Worm (Caenorhabditis elegans): ENCODE measurements around the gene lap-2.
A peak's percentile ranks its signal among the peaks of the same experiment; 100 is the strongest.

lap-2 gene

ce11 chrV:13008825-13009224 lies 34.7 kb upstream of the lap-2 start, which contains the start of gene F15B9.10:
Gene F15B9.10, minus strand, starts transcription at chrV:13008925.
- no peak for TF ChIP-seq npax-4 (tag; optimal IDR thresholded peaks at IDR 0.05)
- TF ChIP-seq F13H6.1 (tag; optimal IDR thresholded peaks at IDR 0.05), result no peak
- TF ChIP-seq pat-9 (tag; optimal IDR thresholded peaks at IDR 0.05), result no peak
- no peak for TF ChIP-seq sox-2 (GFP tag; IDR thresholded peaks at IDR 0.05)
- no peak for TF ChIP-seq ceh-22 (tag; optimal IDR thresholded peaks at IDR 0.05)
- TF ChIP-seq C38D4.7 (GFP tag; optimal IDR thresholded peaks at IDR 0.05), result no peak
- TF ChIP-seq pros-1 (tag; optimal IDR thresholded peaks at IDR 0.05), result no peak
- no peak for TF ChIP-seq unc-42 (tag; optimal IDR thresholded peaks at IDR 0.05)
- TF ChIP-seq hlh-15 (tag; optimal IDR thresholded peaks at IDR 0.05), result no peak
- TF ChIP-seq ref-2 (tag; optimal IDR thresholded peaks at IDR 0.05), result no peak
- TF ChIP-seq fax-1 (tag; optimal IDR thresholded peaks at IDR 0.05), result no peak

- TF ChIP-seq C08G9.2 (tag; optimal IDR thresholded peaks at IDR 0.05) (no peak), che-1 (tag; optimal IDR thresholded peaks at IDR 0.05) (no peak), fax-1 (tag; optimal IDR thresholded peaks at IDR 0.05) (no peak), pax-1 (tag; optimal IDR thresholded peaks at IDR 0.05) (no peak), ceh-19 (GFP tag; optimal IDR thresholded peaks at IDR 0.05) (no peak), mec-3 (tag; optimal IDR thresholded peaks at IDR 0.05; ENCODE audit: borderline replicate concordance) (no peak), ceh-24 (tag; optimal IDR thresholded peaks at IDR 0.05) (no peak), K02D7.2 (tag; optimal IDR thresholded peaks at IDR 0.05) (no peak), nfya-1 (tag; optimal IDR thresholded peaks at IDR 0.05) (no peak), pha-2 (tag; optimal IDR thresholded peaks at IDR 0.05) (no peak), hlh-15 (tag; optimal IDR thresholded peaks at IDR 0.05) (no peak), ref-2 (tag; optimal IDR thresholded peaks at IDR 0.05) (no peak), syd-9 (tag; optimal IDR thresholded peaks at IDR 0.05) (no peak), C38D4.7 (GFP tag; optimal IDR thresholded peaks at IDR 0.05) (no peak), dmd-4 (tag; optimal IDR thresholded peaks at IDR 0.05; ENCODE audit: borderline replicate concordance) (no peak), unc-42 (tag; optimal IDR thresholded peaks at IDR 0.05) (no peak), tbx-2 (tag; optimal IDR thresholded peaks at IDR 0.05) (no peak), hlh-30 (tag; optimal IDR thresholded peaks at IDR 0.05; ENCODE audit: insufficient read depth) (no peak), unc-86 (tag; optimal IDR thresholded peaks at IDR 0.05) (no peak), ztf-16 (tag; optimal IDR thresholded peaks at IDR 0.05) (no peak)
Observed at ce11 chrV:13009271-13009670, 34.2 kb upstream of the lap-2 start.

DNA sequence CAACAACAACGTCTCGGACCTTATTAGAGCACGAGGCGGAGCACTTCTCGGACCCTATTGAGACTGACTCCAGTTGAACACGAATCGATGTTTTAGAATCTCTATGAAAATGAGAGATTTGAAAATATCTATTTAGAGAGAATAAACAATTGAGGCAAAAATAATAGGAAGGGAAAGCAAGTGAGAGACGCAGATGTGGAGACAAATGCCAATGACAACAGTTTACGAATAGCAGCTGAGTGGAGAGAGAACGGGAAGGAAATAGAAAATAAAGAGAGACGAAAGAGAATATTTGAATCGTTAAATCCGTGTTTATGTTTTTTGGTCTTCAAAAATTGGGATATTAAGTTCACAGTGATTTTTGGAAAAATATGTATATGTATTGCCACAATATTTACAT lies 33.7 kb upstream of the lap-2 start:
- TF ChIP-seq ceh-14 (tag; optimal IDR thresholded peaks at IDR 0.05) (no peak), dve-1 (tag; optimal IDR thresholded peaks at IDR 0.05) (no peak), ceh-18 (tag; optimal IDR thresholded peaks at IDR 0.05) (peak; percentile 6), pqm-1 (tag; optimal IDR thresholded peaks at IDR 0.05) (no peak), unc-42 (tag; optimal IDR thresholded peaks at IDR 0.05) (peak; percentile 15), unc-55 (GFP tag; optimal IDR thresholded peaks at IDR 0.05) (peak; percentile 47), madf-2 (tag; optimal IDR thresholded peaks at IDR 0.05) (no peak), ceh-31 (tag; optimal IDR thresholded peaks at IDR 0.05) (peak; percentile 51), eyg-1 (tag; optimal IDR thresholded peaks at IDR 0.05) (no peak), K09A11.1 (tag; optimal IDR thresholded peaks at IDR 0.05; ENCODE audit: insufficient read depth) (no peak), nfya-1 (tag; optimal IDR thresholded peaks at IDR 0.05) (peak; percentile 31), ceh-9 (tag; optimal IDR thresholded peaks at IDR 0.05) (no peak)

ce11 chrV:13011904-13012303 lies 31.6 kb upstream of the lap-2 start:
- peak; percentile 63 for TF ChIP-seq elt-2 (tag; optimal IDR thresholded peaks at IDR 0.05)
- no peak for TF ChIP-seq hlh-8 (tag; optimal IDR thresholded peaks at IDR 0.05)

Measured in whole organism, late embryonic.